Worm (Caenorhabditis elegans) whole organism, L2 larva: ENCODE measurements around the gene gpcp-1.

Source experiments
- C34F6.9 ChIP-seq: fragments of 150-350 bp; optimal IDR thresholded peaks from 2 replicates; lab custom pipeline; 2014; ENCODE audit warnings: missing biosample characterization, missing genetic modification characterization
- F13H6.1 ChIP-seq: sonication (generic microtip); optimal IDR thresholded peaks from 2 replicates; lab custom pipeline; 2016; ENCODE audit warnings: missing genetic modification characterization, missing compliant biosample characterization
- R02D3.7 ChIP-seq: fragments of 150-350 bp; optimal IDR thresholded peaks from 2 replicates; lab custom pipeline; 2014; ENCODE audit warnings: missing biosample characterization, missing genetic modification characterization
- Y55F3AM.14 ChIP-seq: fragments of 200-800 bp; sonication (Bioruptor generic); optimal IDR thresholded peaks from 2 replicates; lab custom pipeline; 2018; ENCODE audit warnings: mild to moderate bottlenecking, missing genetic modification characterization, missing compliant biosample characterization
- ZK546.5 ChIP-seq: sonication (generic microtip); optimal IDR thresholded peaks from 2 replicates; lab custom pipeline; 2017; ENCODE audit warnings: missing biosample characterization, missing genetic modification characterization
- aly-2 ChIP-seq: fragments of 150-350 bp; optimal IDR thresholded peaks from 2 replicates; lab custom pipeline; 2014; ENCODE audit warnings: missing biosample characterization, missing genetic modification characterization
- blmp-1 ChIP-seq: sonication (generic microtip); optimal IDR thresholded peaks from 2 replicates; lab custom pipeline; 2017; ENCODE audit warnings: missing genetic modification characterization, mild to moderate bottlenecking, missing compliant biosample characterization, antibody characterized with exemption, moderate library complexity; ENCODE audit not compliant: insufficient read depth
- crh-2 ChIP-seq: sonication (generic microtip); optimal IDR thresholded peaks from 2 replicates; lab custom pipeline; 2017; ENCODE audit warnings: missing biosample characterization, missing genetic modification characterization
- dmd-4 ChIP-seq: sonication (generic microtip); optimal IDR thresholded peaks from 2 replicates; lab custom pipeline; 2017; ENCODE audit warnings: missing biosample characterization, missing genetic modification characterization
- egl-27 ChIP-seq: sonication (generic microtip); optimal IDR thresholded peaks from 3 replicates; lab custom pipeline; 2017; ENCODE audit warnings: missing biosample characterization, missing genetic modification reagents, missing genetic modification characterization
- elt-3 ChIP-seq: sonication (generic microtip); optimal IDR thresholded peaks from 2 replicates; lab custom pipeline; 2017; ENCODE audit warnings: missing biosample characterization, missing genetic modification characterization
- fos-1 ChIP-seq: fragments of 150-350 bp; optimal IDR thresholded peaks from 2 replicates; lab custom pipeline; 2014; ENCODE audit warnings: missing biosample characterization, missing genetic modification characterization
- gmeb-1 ChIP-seq: fragments of 150-350 bp; optimal IDR thresholded peaks from 2 replicates; lab custom pipeline; 2014; ENCODE audit warnings: missing biosample characterization, missing genetic modification characterization
- lin-11 ChIP-seq: fragments of 150-350 bp; sonication (generic microtip); optimal IDR thresholded peaks from 2 replicates; lab custom pipeline; 2014; ENCODE audit warnings: missing biosample characterization, missing genetic modification characterization, inconsistent platforms, mixed read lengths
- lin-13 ChIP-seq: fragments of 150-350 bp; optimal IDR thresholded peaks from 2 replicates; lab custom pipeline; 2014; ENCODE audit warnings: missing biosample characterization, missing genetic modification reagents, missing genetic modification characterization
- lsy-2 ChIP-seq, 2 experiments: fragments of 150-350 bp in 1 of 2; sonication (generic microtip) in 1 of 2; optimal IDR thresholded peaks; 2 replicates each; lab custom pipeline; 2014 to 2017; ENCODE audit warnings: missing biosample characterization in 2 of 2, missing genetic modification characterization in 2 of 2
- mab-5 ChIP-seq: fragments of 150-350 bp; optimal IDR thresholded peaks from 2 replicates; lab custom pipeline; 2014; ENCODE audit warnings: missing biosample characterization, missing genetic modification characterization
- mbf-1 ChIP-seq: sonication (generic microtip); optimal IDR thresholded peaks from 2 replicates; lab custom pipeline; 2017; ENCODE audit warnings: missing biosample characterization, missing genetic modification characterization
- mdl-1 ChIP-seq, 2 experiments: fragments of 150-350 bp in 1 of 2; sonication (generic microtip) in 1 of 2; optimal IDR thresholded peaks; 2 replicates each; lab custom pipeline; 2017; ENCODE audit warnings: missing biosample characterization in 2 of 2, missing genetic modification characterization in 2 of 2
- nhr-10 ChIP-seq: sonication (generic microtip); optimal IDR thresholded peaks from 2 replicates; lab custom pipeline; 2017; ENCODE audit warnings: missing biosample characterization, missing genetic modification characterization
- nhr-11 ChIP-seq: fragments of 150-350 bp; optimal IDR thresholded peaks from 2 replicates; lab custom pipeline; 2014; ENCODE audit warnings: missing biosample characterization, missing genetic modification characterization
- nhr-12 ChIP-seq: fragments of 150-350 bp; optimal IDR thresholded peaks from 2 replicates; lab custom pipeline; 2014; ENCODE audit warnings: missing biosample characterization, missing genetic modification characterization
- nhr-129 ChIP-seq: fragments of 150-350 bp; optimal IDR thresholded peaks from 2 replicates; lab custom pipeline; 2014; ENCODE audit warnings: missing biosample characterization, missing genetic modification characterization
- nhr-21 ChIP-seq: fragments of 150-350 bp; optimal IDR thresholded peaks from 2 replicates; lab custom pipeline; 2014; ENCODE audit warnings: missing biosample characterization, missing genetic modification characterization
- nhr-23 ChIP-seq: fragments of 150-350 bp; optimal IDR thresholded peaks from 2 replicates; lab custom pipeline; 2014; ENCODE audit warnings: missing biosample characterization, missing genetic modification reagents, missing genetic modification characterization
- nhr-237 ChIP-seq: fragments of 150-350 bp; optimal IDR thresholded peaks from 2 replicates; lab custom pipeline; 2014; ENCODE audit warnings: missing biosample characterization, missing genetic modification characterization
- nhr-25 ChIP-seq: fragments of 150-350 bp; sonication (generic microtip); optimal IDR thresholded peaks from 3 replicates; lab custom pipeline; 2014; ENCODE audit warnings: missing biosample characterization, missing genetic modification characterization
- nhr-6 ChIP-seq: fragments of 150-350 bp; optimal IDR thresholded peaks from 2 replicates; lab custom pipeline; 2014; ENCODE audit warnings: missing biosample characterization, missing genetic modification characterization
- peb-1 ChIP-seq: fragments of 150-350 bp; optimal IDR thresholded peaks from 2 replicates; lab custom pipeline; 2014; ENCODE audit warnings: missing biosample characterization, missing genetic modification characterization
- skn-1 ChIP-seq: sonication (generic microtip); optimal IDR thresholded peaks from 2 replicates; lab custom pipeline; 2017; ENCODE audit warnings: missing biosample characterization, missing genetic modification characterization
- sma-3 ChIP-seq: sonication (generic microtip); optimal IDR thresholded peaks from 2 replicates; lab custom pipeline; 2016; ENCODE audit warnings: missing genetic modification reagents, missing genetic modification characterization, missing compliant biosample characterization
- sma-9 ChIP-seq, 2 experiments: fragments of 150-350 bp in 1 of 2; sonication (generic microtip) in 1 of 2; optimal IDR thresholded peaks; 2 replicates each; lab custom pipeline; 2014 to 2016; ENCODE audit warnings: missing genetic modification characterization in 2 of 2, mild to moderate bottlenecking in 1 of 2, missing biosample characterization in 1 of 2, missing compliant biosample characterization in 1 of 2, missing genetic modification reagents in 1 of 2, moderate library complexity in 1 of 2
- snpc-4 ChIP-seq: fragments of 150-350 bp; optimal IDR thresholded peaks from 2 replicates; lab custom pipeline; 2014; ENCODE audit warnings: missing biosample characterization, missing genetic modification characterization
- unc-39 ChIP-seq: fragments of 150-350 bp; optimal IDR thresholded peaks from 2 replicates; lab custom pipeline; 2014; ENCODE audit warnings: missing biosample characterization, missing genetic modification characterization
- zag-1 ChIP-seq: fragments of 150-350 bp; optimal IDR thresholded peaks from 2 replicates; lab custom pipeline; 2014; ENCODE audit warnings: missing biosample characterization, missing genetic modification characterization
- ztf-1 ChIP-seq: fragments of 200-800 bp; sonication (Bioruptor generic); conservative IDR thresholded peaks from 2 replicates; pipeline ENCODE4 v1.3.6; 2022; ENCODE audit warnings: missing genetic modification characterization, missing compliant biosample characterization
- ztf-11 ChIP-seq: sonication (generic microtip); optimal IDR thresholded peaks from 2 replicates; lab custom pipeline; 2017; ENCODE audit warnings: missing biosample characterization, missing genetic modification characterization

Gene gpcp-1

DNA sequence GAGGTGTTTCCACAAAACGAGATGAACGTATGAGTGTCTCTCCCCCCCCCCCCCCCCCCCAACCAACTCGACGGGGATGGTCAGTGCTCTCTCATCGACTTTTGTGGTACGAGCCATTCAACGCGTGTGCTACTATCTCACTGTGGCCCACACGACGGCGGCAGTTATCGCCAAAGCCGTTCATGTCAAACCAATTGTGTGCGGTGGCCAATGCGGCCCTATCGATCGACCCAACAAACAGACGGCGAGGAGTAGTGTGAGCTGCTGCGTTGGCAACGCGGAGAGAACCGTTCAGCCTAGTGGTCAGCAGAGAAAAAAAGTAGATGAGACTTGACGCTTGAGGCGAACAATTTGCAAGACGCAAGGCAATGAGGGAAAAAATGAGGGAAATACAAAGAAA lies 7.6 kb downstream of the gpcp-1 start:
- TF ChIP-seq nhr-23 (no peak), crh-2 (tag; lab: Kevin White, UChicago) (peak; percentile 52), gmeb-1 (tag; lab: Kevin White, UChicago) (no peak), nhr-237 (tag; lab: Kevin White, UChicago) (no peak), nhr-25 (tag; lab: Kevin White, UChicago) (no peak), lsy-2 (tag; optimal IDR thresholded peaks at IDR 0.05; lab: Kevin White, UChicago) (peak in 1 of 2 experiments; percentile 17), nhr-11 (tag; lab: Kevin White, UChicago) (no peak), nhr-21 (tag; lab: Kevin White, UChicago) (no peak), C34F6.9 (tag; lab: Kevin White, UChicago) (peak; percentile 31), ztf-11 (no peak), nhr-129 (peak; percentile 22), lin-11 (tag; lab: Kevin White, UChicago) (peak; percentile 20), elt-3 (tag; lab: Kevin White, UChicago) (no peak), Y55F3AM.14 (GFP tag; lab: Kevin White, UChicago) (no peak), skn-1 (tag; lab: Kevin White, UChicago) (no peak), nhr-10 (tag; lab: Kevin White, UChicago) (no peak), R02D3.7 (tag; lab: Kevin White, UChicago) (no peak), ZK546.5 (tag; lab: Kevin White, UChicago) (no peak), dmd-4 (tag; lab: Kevin White, UChicago) (no peak), zag-1 (tag; lab: Kevin White, UChicago) (no peak), fos-1 (tag; lab: Kevin White, UChicago) (peak; percentile 15), peb-1 (no peak), ztf-1 (no peak)

DNA sequence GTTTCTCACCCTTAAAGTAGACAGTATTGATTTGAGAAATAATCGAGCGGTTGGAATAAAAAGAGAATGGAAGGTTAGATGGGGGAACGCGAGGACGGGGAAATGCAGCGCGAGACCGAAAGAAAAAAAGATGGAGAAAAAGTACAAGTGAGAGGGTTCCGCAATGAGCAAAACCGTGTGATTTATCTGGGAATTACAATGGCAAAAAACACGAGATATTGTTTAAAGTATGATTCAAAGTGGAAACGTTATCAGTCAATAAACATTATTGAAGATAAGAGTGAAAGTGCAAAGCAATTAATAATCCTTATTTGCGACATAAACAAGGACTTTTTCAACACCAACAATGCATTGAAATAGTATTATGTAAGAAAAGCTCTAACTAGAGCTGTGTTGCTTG lies 8.3 kb downstream of the gpcp-1 start, which contains the start of gene ztf-13:
TSS of gene ztf-13 (minus strand) at position 11 of the 400 bp plus-strand sequence.
- no peak for TF ChIP-seq nhr-12 (tag; lab: Kevin White, UChicago)
- TF ChIP-seq blmp-1 (tag; lab: Kevin White, UChicago): peak; percentile 44
- no peak for TF ChIP-seq mdl-1 (tag; optimal IDR thresholded peaks at IDR 0.05; lab: Kevin White, UChicago)
- TF ChIP-seq fos-1 (tag; lab: Kevin White, UChicago): peak; percentile 57
- TF ChIP-seq sma-9 (GFP tag; optimal IDR thresholded peaks at IDR 0.05; lab: Kevin White, UChicago): peak; percentile 52
- no peak for TF ChIP-seq sma-9 (tag; optimal IDR thresholded peaks at IDR 0.05; lab: Kevin White, UChicago)
- TF ChIP-seq egl-27 (tag; lab: Kevin White, UChicago): peak; percentile 52
- TF ChIP-seq sma-3 (GFP tag; lab: Kevin White, UChicago): no peak
- peak; percentile 40 for TF ChIP-seq crh-2 (tag; lab: Kevin White, UChicago)
- TF ChIP-seq F13H6.1 (tag; lab: Kevin White, UChicago): peak; percentile 22
- peak in 1 of 2 experiments; percentile 41 for TF ChIP-seq lsy-2 (tag; optimal IDR thresholded peaks at IDR 0.05; lab: Kevin White, UChicago)
- TF ChIP-seq C34F6.9 (tag; lab: Kevin White, UChicago): peak; percentile 27
- TF ChIP-seq unc-39 (tag; lab: Kevin White, UChicago): no peak
- peak; percentile 18 for TF ChIP-seq nhr-129
- TF ChIP-seq gmeb-1 (tag; lab: Kevin White, UChicago): peak; percentile 6

DNA sequence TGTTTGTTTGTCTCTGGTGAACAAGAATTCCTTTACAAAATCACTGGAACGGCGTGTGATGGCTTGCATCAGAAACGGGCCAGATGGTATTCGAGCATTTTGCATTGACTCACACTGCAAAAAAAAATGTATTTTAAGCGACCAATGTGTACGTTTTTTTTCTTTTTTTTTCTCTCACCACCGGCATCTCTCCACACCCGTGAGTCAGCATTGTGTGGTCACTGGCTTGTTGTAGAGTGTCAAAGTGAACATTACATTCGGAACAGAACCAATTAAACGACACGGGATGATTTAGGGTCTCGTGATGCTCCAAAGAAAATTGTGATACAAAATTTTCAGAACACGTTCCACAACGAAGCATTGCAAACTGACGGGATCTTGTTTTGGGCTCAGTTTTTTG lies 8.9 kb downstream of the gpcp-1 start:
- peak; percentile 22 for TF ChIP-seq C34F6.9 (tag; lab: Kevin White, UChicago)
- TF ChIP-seq sma-3 (GFP tag; lab: Kevin White, UChicago): no peak
- TF ChIP-seq nhr-6: no peak
- no peak for TF ChIP-seq ztf-1
- TF ChIP-seq nhr-23: no peak
- no peak for TF ChIP-seq nhr-21 (tag; lab: Kevin White, UChicago)
- TF ChIP-seq unc-39 (tag; lab: Kevin White, UChicago): no peak
- no peak for TF ChIP-seq lin-13 (GFP tag; lab: Kevin White, UChicago)
- TF ChIP-seq nhr-129: peak; percentile 16
- no peak for TF ChIP-seq mab-5 (tag; lab: Kevin White, UChicago)
- TF ChIP-seq Y55F3AM.14 (GFP tag; lab: Kevin White, UChicago): no peak
- TF ChIP-seq lsy-2 (tag; optimal IDR thresholded peaks at IDR 0.05; lab: Kevin White, UChicago): no peak
- no peak for TF ChIP-seq aly-2 (tag; lab: Kevin White, UChicago)
- no peak for TF ChIP-seq snpc-4 (tag; lab: Kevin White, UChicago)
- no peak for TF ChIP-seq crh-2 (tag; lab: Kevin White, UChicago)
- TF ChIP-seq mbf-1 (tag; lab: Kevin White, UChicago): no peak
- peak; percentile 48 for TF ChIP-seq fos-1 (tag; lab: Kevin White, UChicago)
- TF ChIP-seq nhr-12 (tag; lab: Kevin White, UChicago): no peak
- TF ChIP-seq, all 48 proteins: peak for 3
